Fruit fly (Drosophila melanogaster): ENCODE measurements around the gene CG15256.

The CG15256 gene

dm6 chr2L:15555770-15556169 is 5.6 kb downstream of the CG15256 start:
- TF ChIP-seq Vsx2 (GFP tag; optimal IDR thresholded peaks at IDR 0.05; ENCODE audit: partially characterized antibody) (no peak), woc (GFP tag; optimal IDR thresholded peaks at IDR 0.05) (no peak), jim (GFP tag; optimal IDR thresholded peaks at IDR 0.05) (no peak), Dfd (GFP tag; optimal IDR thresholded peaks at IDR 0.05) (no peak)

All from whole organism, wandering third instar larva.